Fruit fly (Drosophila melanogaster): Measurements from ENCODE around the gene Had1.

Had1 gene

DNA sequence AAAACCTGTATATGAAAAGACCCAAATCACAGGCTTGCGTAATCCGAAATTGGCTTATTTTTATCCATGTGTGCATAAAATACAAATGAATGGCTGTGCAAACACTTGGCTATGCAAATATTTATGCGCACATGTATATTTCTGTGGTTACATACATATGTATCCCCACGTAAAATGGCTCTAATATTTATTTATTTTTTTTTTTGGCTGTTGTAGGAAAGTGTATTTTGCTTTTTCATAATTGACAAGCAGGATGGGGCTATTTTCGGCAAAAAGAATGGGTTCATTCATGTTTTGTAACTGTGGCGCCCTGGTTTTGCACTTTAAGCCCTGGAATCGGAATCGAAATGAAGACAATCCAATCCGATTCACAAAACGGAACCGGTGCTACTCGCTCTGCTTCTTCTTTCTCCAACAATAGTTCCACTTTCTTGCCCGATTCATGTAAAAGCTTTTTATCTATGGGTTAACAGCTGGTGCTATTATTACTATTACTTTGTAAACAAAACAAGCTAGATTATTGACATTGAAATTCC lies 26.7 kb upstream of the Had1 start (continued):
- TF ChIP-seq CG17328 (GFP tag; IDR thresholded peaks at IDR 0.05) (peak; percentile 78), croc (GFP tag; conservative IDR thresholded peaks at IDR 0.05) (peak; percentile 20; the same call in 1 of the 3 replicates), sc (optimal IDR thresholded peaks at IDR 0.05) (no peak), sc (GFP tag; optimal IDR thresholded peaks at IDR 0.05) (no peak), mld (GFP tag; IDR thresholded peaks at IDR 0.05; ENCODE audit: partially characterized antibody) (no peak), D19A (tag; optimal IDR thresholded peaks at IDR 0.05) (peak; percentile 43), Hr78 (GFP tag; optimal IDR thresholded peaks at IDR 0.05) (no peak), ind (GFP tag; optimal IDR thresholded peaks at IDR 0.05) (peak; percentile 74), hth (optimal IDR thresholded peaks at IDR 0.05) (no peak), salm (tag; optimal IDR thresholded peaks at IDR 0.05) (no peak), CG8924 (tag; optimal IDR thresholded peaks at IDR 0.05) (peak; percentile 8), dpn (GFP tag; optimal IDR thresholded peaks at IDR 0.05) (peak; percentile 73 to 80), CG1602 (GFP tag; optimal IDR thresholded peaks at IDR 0.05) (peak; percentile 47), CG10543 (GFP tag; optimal IDR thresholded peaks at IDR 0.05) (peak; percentile 79), exex (tag; optimal IDR thresholded peaks at IDR 0.05) (peak; percentile 34), NFAT (GFP tag; IDR thresholded peaks at IDR 0.05) (peak; percentile 79), fd102C (GFP tag; optimal IDR thresholded peaks at IDR 0.05) (no peak), ftz-f1 (GFP tag; optimal IDR thresholded peaks at IDR 0.05) (no peak), gsb-n (tag; optimal IDR thresholded peaks at IDR 0.05) (no peak), odd (GFP tag; optimal IDR thresholded peaks at IDR 0.05) (peak; percentile 71), CG17361 (GFP tag; IDR thresholded peaks at IDR 0.05) (peak; percentile 66), pnt (GFP tag; optimal IDR thresholded peaks at IDR 0.05) (peak; percentile 43), CG17912 (GFP tag; optimal IDR thresholded peaks at IDR 0.05) (no peak), CG13287 (GFP tag; IDR thresholded peaks at IDR 0.05; ENCODE audit: partially characterized antibody) (peak; percentile 19; the same call in 1 of the 2 replicates), Sin3A (optimal IDR thresholded peaks at IDR 0.05) (no peak), CG10321 (GFP tag; IDR thresholded peaks at IDR 0.05) (peak; percentile 50; the same call in 1 of the 2 replicates), CG11695 (GFP tag; IDR thresholded peaks at IDR 0.05) (peak; percentile 76; the same call in 2 of the 3 replicates), MTF-1 (GFP tag; optimal IDR thresholded peaks at IDR 0.05; ENCODE audit: borderline replicate concordance) (peak; percentile 12), Fer1 (GFP tag; optimal IDR thresholded peaks at IDR 0.05) (peak; percentile 80), Hr51 (GFP tag; optimal IDR thresholded peaks at IDR 0.05) (peak; percentile 68), CG12942 (GFP tag; optimal IDR thresholded peaks at IDR 0.05) (peak; percentile 46), CG15601 (tag; optimal IDR thresholded peaks at IDR 0.05) (peak; percentile 21), pb (GFP tag; optimal IDR thresholded peaks at IDR 0.05) (peak; percentile 37), CG17359 (tag; optimal IDR thresholded peaks at IDR 0.05) (peak; percentile 77), CG3163 (GFP tag; optimal IDR thresholded peaks at IDR 0.05) (peak; percentile 48), aop (GFP tag; IDR thresholded peaks at IDR 0.05) (0 out of 2 replicates have a peak, but pooled peaks have one; percentile 21), phol (tag; optimal IDR thresholded peaks at IDR 0.05) (peak; percentile 17)

dm6 chrX:16334251-16334860 lies 25.9 kb upstream of the Had1 start:
- TF ChIP-seq CG12236 (GFP tag; optimal IDR thresholded peaks at IDR 0.05) (no peak), CG31441 (GFP tag; IDR thresholded peaks at IDR 0.05) (no peak), vvl (GFP tag; IDR thresholded peaks at IDR 0.05) (no peak), Side (GFP tag; optimal IDR thresholded peaks at IDR 0.05) (no peak), trem (tag; optimal IDR thresholded peaks at IDR 0.05) (no peak), NK7.1 (GFP tag; optimal IDR thresholded peaks at IDR 0.05) (no peak), B-H2 (GFP tag; optimal IDR thresholded peaks at IDR 0.05) (no peak), fd3F (GFP tag; optimal IDR thresholded peaks at IDR 0.05) (no peak), p53 (GFP tag; optimal IDR thresholded peaks at IDR 0.05) (no peak), CG12769 (tag; optimal IDR thresholded peaks at IDR 0.05) (no peak), Pdp1 (GFP tag; optimal IDR thresholded peaks at IDR 0.05) (peak in 1 of 2 experiments; percentile 55), CG10267 (tag; optimal IDR thresholded peaks at IDR 0.05) (no peak), ind (GFP tag; optimal IDR thresholded peaks at IDR 0.05) (no peak), Dip2 (GFP tag; IDR thresholded peaks at IDR 0.05) (no peak), CG10209 (GFP tag; optimal IDR thresholded peaks at IDR 0.05) (no peak), ftz-f1 (GFP tag; optimal IDR thresholded peaks at IDR 0.05) (no peak)

Data from whole organism, embryonic.